Fruit fly (Drosophila melanogaster): ENCODE data around the gene PNUTS.

The PNUTS gene

DNA sequence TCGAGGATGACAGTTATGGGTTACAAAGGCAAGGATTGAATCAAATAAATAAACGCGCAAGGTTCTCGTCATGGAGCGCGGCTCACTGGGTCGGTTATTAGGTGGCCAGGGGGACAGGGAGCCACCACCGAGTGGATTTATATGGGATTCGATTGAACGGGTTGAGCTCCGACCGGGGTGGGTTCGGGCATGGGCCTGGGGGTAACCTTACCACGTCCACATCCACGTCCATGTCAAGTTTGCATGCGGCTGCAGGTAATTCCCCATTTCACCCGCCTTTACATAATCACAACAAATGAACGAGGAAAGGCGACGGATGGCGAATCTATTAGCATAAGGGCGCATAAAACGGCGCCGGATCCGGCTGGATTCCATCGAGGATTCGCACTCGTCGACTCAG is 10.4 kb upstream of the PNUTS start, which contains the start of gene CG13950:
CG13950 (plus strand) TSS at position 301 of the 400 bp plus-strand sequence.
- TF ChIP-seq cnc (optimal IDR thresholded peaks at IDR 0.05) (no peak), CG11617 (GFP tag; optimal IDR thresholded peaks at IDR 0.05) (no peak)

- TF ChIP-seq ovo (GFP tag; optimal IDR thresholded peaks at IDR 0.05) (peak; percentile 93), Crg-1 (GFP tag; optimal IDR thresholded peaks at IDR 0.05) (peak; percentile 88), CG1620 (GFP tag; optimal IDR thresholded peaks at IDR 0.05) (peak; percentile 97), Mnt (GFP tag; optimal IDR thresholded peaks at IDR 0.05) (peak; percentile 91), cnc (optimal IDR thresholded peaks at IDR 0.05) (no peak), toe (GFP tag; optimal IDR thresholded peaks at IDR 0.05) (peak; percentile 95), CG12768 (GFP tag; optimal IDR thresholded peaks at IDR 0.05) (peak; percentile 97), CG14711 (tag; optimal IDR thresholded peaks at IDR 0.05) (peak; percentile 92), CG11617 (GFP tag; optimal IDR thresholded peaks at IDR 0.05) (peak; percentile 95), CG7045 (GFP tag; optimal IDR thresholded peaks at IDR 0.05) (peak; percentile 96), Clk (GFP tag; optimal IDR thresholded peaks at IDR 0.05) (peak; percentile 95), CG7101 (tag; optimal IDR thresholded peaks at IDR 0.05) (peak; percentile 97), cic (GFP tag; optimal IDR thresholded peaks at IDR 0.05) (peak; percentile 78), pad (GFP tag; optimal IDR thresholded peaks at IDR 0.05) (peak; percentile 87), CG33017 (tag; optimal IDR thresholded peaks at IDR 0.05) (peak; percentile 97), CG5204 (GFP tag; optimal IDR thresholded peaks at IDR 0.05) (peak; percentile 95), bab1 (GFP tag; optimal IDR thresholded peaks at IDR 0.05) (peak; percentile 98), tj (GFP tag; optimal IDR thresholded peaks at IDR 0.05) (peak; percentile 86), Hr96 (GFP tag; optimal IDR thresholded peaks at IDR 0.05) (peak; percentile 96), kay (GFP tag; ENCODE audit: borderline replicate concordance) (no peak)
Measured at dm6 chr2L:865851-866250, 4.4 kb upstream of the PNUTS start.

- TF ChIP-seq kay (GFP tag; ENCODE audit: borderline replicate concordance) (no peak), ovo (GFP tag; optimal IDR thresholded peaks at IDR 0.05) (peak; percentile 49), bab1 (GFP tag; optimal IDR thresholded peaks at IDR 0.05) (peak; percentile 98), pad (GFP tag; optimal IDR thresholded peaks at IDR 0.05) (peak; percentile 89), Clk (GFP tag; optimal IDR thresholded peaks at IDR 0.05) (peak; percentile 94), CG7045 (GFP tag; optimal IDR thresholded peaks at IDR 0.05) (peak; percentile 94), Mnt (GFP tag; optimal IDR thresholded peaks at IDR 0.05) (peak; percentile 90), CG1620 (GFP tag; optimal IDR thresholded peaks at IDR 0.05) (peak; percentile 98), CG14711 (tag; optimal IDR thresholded peaks at IDR 0.05) (peak; percentile 93), CG5204 (GFP tag; optimal IDR thresholded peaks at IDR 0.05) (peak; percentile 96), CG33017 (tag; optimal IDR thresholded peaks at IDR 0.05) (peak; percentile 98), CG11617 (GFP tag; optimal IDR thresholded peaks at IDR 0.05) (peak; percentile 94), CG12768 (GFP tag; optimal IDR thresholded peaks at IDR 0.05) (peak; percentile 98), toe (GFP tag; optimal IDR thresholded peaks at IDR 0.05) (peak; percentile 97), cic (GFP tag; optimal IDR thresholded peaks at IDR 0.05) (peak; percentile 98), cnc (optimal IDR thresholded peaks at IDR 0.05) (no peak), Crg-1 (GFP tag; optimal IDR thresholded peaks at IDR 0.05) (peak; percentile 97), CG7101 (tag; optimal IDR thresholded peaks at IDR 0.05) (peak; percentile 98), Hr96 (GFP tag; optimal IDR thresholded peaks at IDR 0.05) (peak; percentile 95), tj (GFP tag; optimal IDR thresholded peaks at IDR 0.05) (peak; percentile 65)
Measured at dm6 chr2L:866950-867744, 3.1 kb upstream of the PNUTS start.

- TF ChIP-seq cnc (optimal IDR thresholded peaks at IDR 0.05): no peak
- no peak for TF ChIP-seq CG7101 (tag; optimal IDR thresholded peaks at IDR 0.05)
- TF ChIP-seq Clk (GFP tag; optimal IDR thresholded peaks at IDR 0.05): no peak
- no peak for TF ChIP-seq Hr96 (GFP tag; optimal IDR thresholded peaks at IDR 0.05)
- no peak for TF ChIP-seq cic (GFP tag; optimal IDR thresholded peaks at IDR 0.05)
- peak; percentile 41 for TF ChIP-seq bab1 (GFP tag; optimal IDR thresholded peaks at IDR 0.05)
- no peak for TF ChIP-seq ovo (GFP tag; optimal IDR thresholded peaks at IDR 0.05)
- TF ChIP-seq CG1620 (GFP tag; optimal IDR thresholded peaks at IDR 0.05): peak; percentile 25
- peak; percentile 50 for TF ChIP-seq Mnt (GFP tag; optimal IDR thresholded peaks at IDR 0.05)
- no peak for TF ChIP-seq CG33017 (tag; optimal IDR thresholded peaks at IDR 0.05)
- peak; percentile 15 for TF ChIP-seq CG14711 (tag; optimal IDR thresholded peaks at IDR 0.05)
- TF ChIP-seq Crg-1 (GFP tag; optimal IDR thresholded peaks at IDR 0.05): no peak
- TF ChIP-seq kay (GFP tag; ENCODE audit: borderline replicate concordance): no peak
- no peak for TF ChIP-seq CG5204 (GFP tag; optimal IDR thresholded peaks at IDR 0.05)
- TF ChIP-seq tj (GFP tag; optimal IDR thresholded peaks at IDR 0.05): peak; percentile 10
Measured at dm6 chr2L:867899-868605, 2.2 kb upstream of the PNUTS start, which contains the start of gene aru. Gene aru, minus strand, starts transcription at chr2L:868354.

DNA sequence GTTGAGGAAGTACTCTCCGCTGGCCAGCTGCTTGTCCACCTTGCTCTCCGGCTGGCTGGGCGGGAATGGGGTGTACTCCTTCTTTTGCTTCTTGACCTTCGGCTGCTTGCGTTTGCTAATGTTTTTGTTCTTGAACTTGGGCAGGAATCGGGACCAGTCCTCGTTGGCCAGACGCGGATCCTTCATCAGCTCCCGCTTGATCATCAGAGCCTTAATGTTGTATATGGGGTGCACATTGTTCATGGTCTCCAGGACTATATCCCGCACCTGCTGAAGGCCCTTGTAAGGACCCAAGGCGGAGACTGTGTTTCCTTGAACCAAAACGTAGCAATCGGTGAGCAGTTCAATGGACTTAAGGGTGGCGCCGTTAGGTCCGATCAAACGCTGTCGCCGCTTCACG is 1.3 kb upstream of the PNUTS start:
- TF ChIP-seq Mnt (GFP tag; optimal IDR thresholded peaks at IDR 0.05): no peak
- no peak for TF ChIP-seq pad (GFP tag; optimal IDR thresholded peaks at IDR 0.05)
- TF ChIP-seq Crg-1 (GFP tag; optimal IDR thresholded peaks at IDR 0.05): no peak
- no peak for TF ChIP-seq Clk (GFP tag; optimal IDR thresholded peaks at IDR 0.05)
- no peak for TF ChIP-seq CG11617 (GFP tag; optimal IDR thresholded peaks at IDR 0.05)
- TF ChIP-seq cic (GFP tag; optimal IDR thresholded peaks at IDR 0.05): no peak
- no peak for TF ChIP-seq kay (GFP tag; ENCODE audit: borderline replicate concordance)
- no peak for TF ChIP-seq cnc (optimal IDR thresholded peaks at IDR 0.05)
- TF ChIP-seq tj (GFP tag; optimal IDR thresholded peaks at IDR 0.05): no peak
- TF ChIP-seq CG1620 (GFP tag; optimal IDR thresholded peaks at IDR 0.05): no peak
- TF ChIP-seq CG14711 (tag; optimal IDR thresholded peaks at IDR 0.05): no peak
- no peak for TF ChIP-seq CG7045 (GFP tag; optimal IDR thresholded peaks at IDR 0.05)
- TF ChIP-seq Hr96 (GFP tag; optimal IDR thresholded peaks at IDR 0.05): no peak
- TF ChIP-seq ovo (GFP tag; optimal IDR thresholded peaks at IDR 0.05): no peak
